Worm (Caenorhabditis elegans): Measurements from ENCODE around the gene F09C6.16.

F09C6.16 gene

ce11 chrV:16921952-16922351, 12.2 kb upstream of the F09C6.16 start, which contains the start of gene Y102A5C.4:
Y102A5C.4 (plus strand) TSS chrV:16922252.
- no peak for TF ChIP-seq cog-1 (tag; optimal IDR thresholded peaks at IDR 0.05)
- no peak for TF ChIP-seq ref-1 (GFP tag; conservative IDR thresholded peaks at IDR 0.05)
- TF ChIP-seq tab-1 (GFP tag; IDR thresholded peaks at IDR 0.05): no peak
- TF ChIP-seq ztf-29 (GFP tag; IDR thresholded peaks at IDR 0.05): no peak
- TF ChIP-seq med-1 (GFP tag; optimal IDR thresholded peaks at IDR 0.05; ENCODE audit: insufficient read depth): no peak
- no peak for TF ChIP-seq klf-2 (GFP tag; conservative IDR thresholded peaks at IDR 0.05)
- no peak for TF ChIP-seq flt-1 (GFP tag; IDR thresholded peaks at IDR 0.05)
- no peak for TF ChIP-seq T22C8.4 (GFP tag; IDR thresholded peaks at IDR 0.05)
- TF ChIP-seq ztf-23 (GFP tag; IDR thresholded peaks at IDR 0.05): no peak

ce11 chrV:16919675-16920074, 9.9 kb upstream of the F09C6.16 start:
- TF ChIP-seq ref-1 (GFP tag; conservative IDR thresholded peaks at IDR 0.05) (no peak), ztf-29 (GFP tag; IDR thresholded peaks at IDR 0.05) (no peak), tab-1 (GFP tag; IDR thresholded peaks at IDR 0.05) (no peak), cog-1 (tag; optimal IDR thresholded peaks at IDR 0.05) (no peak), med-1 (GFP tag; optimal IDR thresholded peaks at IDR 0.05; ENCODE audit: insufficient read depth) (no peak), T22C8.4 (GFP tag; IDR thresholded peaks at IDR 0.05) (no peak), klf-2 (GFP tag; conservative IDR thresholded peaks at IDR 0.05) (no peak), ztf-23 (GFP tag; IDR thresholded peaks at IDR 0.05) (no peak), flt-1 (GFP tag; IDR thresholded peaks at IDR 0.05) (no peak)

DNA sequence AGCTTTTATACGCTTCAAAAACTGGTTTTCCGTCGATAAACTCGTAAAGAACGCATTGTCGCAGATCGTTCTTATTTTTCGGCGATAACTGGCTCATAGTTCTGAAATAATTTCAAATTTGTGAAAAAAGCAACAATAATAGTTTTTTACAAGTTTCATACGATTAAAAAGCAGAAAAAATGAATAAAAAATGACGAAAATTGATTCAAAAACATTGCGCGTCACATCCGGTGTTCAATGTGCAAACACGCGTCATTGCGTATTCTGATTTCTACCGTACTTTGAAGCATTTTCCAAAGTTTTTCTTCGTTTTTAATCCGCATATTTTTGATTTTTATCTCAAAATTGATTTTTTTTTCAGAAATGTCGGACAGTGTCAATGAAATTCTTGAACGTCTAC, 8.6 kb upstream of the F09C6.16 start, which contains the start of the genes fbxa-206 and Y102A5C.2:
TSS of gene fbxa-206 (minus strand) at position 101 of the 400 bp plus-strand sequence.
TSS of gene Y102A5C.2 (plus strand) at position 354 of the 400 bp plus-strand sequence.
- TF ChIP-seq flt-1 (GFP tag; IDR thresholded peaks at IDR 0.05) (no peak), ztf-23 (GFP tag; IDR thresholded peaks at IDR 0.05) (no peak), T22C8.4 (GFP tag; IDR thresholded peaks at IDR 0.05) (no peak), tab-1 (GFP tag; IDR thresholded peaks at IDR 0.05) (no peak), med-1 (GFP tag; optimal IDR thresholded peaks at IDR 0.05; ENCODE audit: insufficient read depth) (no peak), ztf-29 (GFP tag; IDR thresholded peaks at IDR 0.05) (no peak), ref-1 (GFP tag; conservative IDR thresholded peaks at IDR 0.05) (no peak), cog-1 (tag; optimal IDR thresholded peaks at IDR 0.05) (no peak), klf-2 (GFP tag; conservative IDR thresholded peaks at IDR 0.05) (no peak)

- TF ChIP-seq T22C8.4 (GFP tag; IDR thresholded peaks at IDR 0.05): no peak
Measured at ce11 chrV:16916079-16916478, 6.3 kb upstream of the F09C6.16 start, which contains the start of gene F09C6.10. F09C6.10 (minus strand) TSS chrV:16916179.

- no peak for TF ChIP-seq ztf-29 (GFP tag; IDR thresholded peaks at IDR 0.05)
- no peak for TF ChIP-seq cog-1 (tag; optimal IDR thresholded peaks at IDR 0.05)
- TF ChIP-seq ref-1 (GFP tag; conservative IDR thresholded peaks at IDR 0.05): no peak
- TF ChIP-seq klf-2 (GFP tag; conservative IDR thresholded peaks at IDR 0.05): no peak
- no peak for TF ChIP-seq T22C8.4 (GFP tag; IDR thresholded peaks at IDR 0.05)
Measured at ce11 chrV:16911934-16912333, 2.2 kb upstream of the F09C6.16 start, which contains the start of gene nhr-116. nhr-116 (plus strand) TSS chrV:16912234.

DNA sequence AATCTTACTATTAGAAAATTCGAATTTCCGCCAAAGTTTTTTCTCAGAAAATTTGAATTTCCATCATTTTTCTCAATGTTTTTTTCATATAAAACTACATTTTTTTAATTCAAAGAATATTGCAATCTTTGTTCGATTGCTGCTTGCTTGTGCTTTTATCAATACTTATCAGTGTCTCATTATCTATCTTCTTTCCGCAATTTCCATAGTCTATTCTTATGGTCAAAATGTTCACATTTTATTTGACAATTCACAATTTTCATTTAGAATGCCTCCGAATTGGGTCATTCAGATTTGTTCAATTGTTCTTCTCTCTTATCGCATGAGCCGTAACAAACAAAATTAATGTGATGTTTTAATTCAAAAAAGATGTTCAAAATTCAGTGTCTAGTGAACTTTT, 1.5 kb upstream of the F09C6.16 start:
- TF ChIP-seq klf-2 (GFP tag; conservative IDR thresholded peaks at IDR 0.05) (no peak), T22C8.4 (GFP tag; IDR thresholded peaks at IDR 0.05) (no peak), ref-1 (GFP tag; conservative IDR thresholded peaks at IDR 0.05) (no peak), flt-1 (GFP tag; IDR thresholded peaks at IDR 0.05) (no peak), med-1 (GFP tag; optimal IDR thresholded peaks at IDR 0.05; ENCODE audit: insufficient read depth) (no peak), ztf-29 (GFP tag; IDR thresholded peaks at IDR 0.05) (no peak), tab-1 (GFP tag; IDR thresholded peaks at IDR 0.05) (no peak), ztf-23 (GFP tag; IDR thresholded peaks at IDR 0.05) (no peak), cog-1 (tag; optimal IDR thresholded peaks at IDR 0.05) (no peak)

DNA sequence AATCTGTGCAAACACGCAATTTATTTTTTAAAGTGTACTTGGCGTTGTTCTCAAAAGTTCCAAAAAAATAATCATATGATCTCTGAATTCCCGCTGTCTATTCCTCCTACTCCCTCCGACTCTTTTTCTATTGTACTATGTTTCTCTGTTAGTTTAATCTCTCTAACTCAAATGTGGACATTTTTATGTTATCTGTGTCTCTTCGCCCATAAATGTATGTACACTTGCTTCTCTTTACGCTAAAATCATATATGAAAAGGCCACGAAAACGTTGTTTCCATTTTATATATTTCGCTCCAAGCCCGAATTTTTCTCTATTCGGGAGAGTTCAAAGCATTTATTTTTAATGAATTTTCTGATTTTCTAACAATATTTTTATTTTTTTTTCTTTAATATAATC, 1.1 kb upstream of the F09C6.16 start:
- TF ChIP-seq T22C8.4 (GFP tag; IDR thresholded peaks at IDR 0.05) (no peak), med-1 (GFP tag; optimal IDR thresholded peaks at IDR 0.05; ENCODE audit: insufficient read depth) (no peak), cog-1 (tag; optimal IDR thresholded peaks at IDR 0.05) (no peak), ztf-29 (GFP tag; IDR thresholded peaks at IDR 0.05) (no peak), tab-1 (GFP tag; IDR thresholded peaks at IDR 0.05) (no peak), klf-2 (GFP tag; conservative IDR thresholded peaks at IDR 0.05) (no peak), ztf-23 (GFP tag; IDR thresholded peaks at IDR 0.05) (no peak), flt-1 (GFP tag; IDR thresholded peaks at IDR 0.05) (no peak), ref-1 (GFP tag; conservative IDR thresholded peaks at IDR 0.05) (no peak)

ce11 chrV:16904612-16905011, 5.2 kb downstream of the F09C6.16 start, which contains the start of gene nhr-262:
nhr-262 (plus strand) TSS chrV:16904912.
- no peak for TF ChIP-seq ztf-29 (GFP tag; IDR thresholded peaks at IDR 0.05)
- no peak for TF ChIP-seq flt-1 (GFP tag; IDR thresholded peaks at IDR 0.05)
- no peak for TF ChIP-seq cog-1 (tag; optimal IDR thresholded peaks at IDR 0.05)
- no peak for TF ChIP-seq klf-2 (GFP tag; conservative IDR thresholded peaks at IDR 0.05)
- no peak for TF ChIP-seq ztf-23 (GFP tag; IDR thresholded peaks at IDR 0.05)
- TF ChIP-seq ref-1 (GFP tag; conservative IDR thresholded peaks at IDR 0.05): no peak
- no peak for TF ChIP-seq T22C8.4 (GFP tag; IDR thresholded peaks at IDR 0.05)

ce11 chrV:16902726-16903125, 7.0 kb downstream of the F09C6.16 start, which contains the start of gene srd-68:
srd-68 (minus strand) TSS chrV:16902826.
- TF ChIP-seq ref-1 (GFP tag; conservative IDR thresholded peaks at IDR 0.05): no peak
- TF ChIP-seq flt-1 (GFP tag; IDR thresholded peaks at IDR 0.05): no peak
- no peak for TF ChIP-seq cog-1 (tag; optimal IDR thresholded peaks at IDR 0.05)
- TF ChIP-seq med-1 (GFP tag; optimal IDR thresholded peaks at IDR 0.05; ENCODE audit: insufficient read depth): no peak
- TF ChIP-seq ztf-29 (GFP tag; IDR thresholded peaks at IDR 0.05): no peak
- TF ChIP-seq tab-1 (GFP tag; IDR thresholded peaks at IDR 0.05): no peak
- TF ChIP-seq ztf-23 (GFP tag; IDR thresholded peaks at IDR 0.05): no peak
- no peak for TF ChIP-seq T22C8.4 (GFP tag; IDR thresholded peaks at IDR 0.05)
- no peak for TF ChIP-seq klf-2 (GFP tag; conservative IDR thresholded peaks at IDR 0.05)

DNA sequence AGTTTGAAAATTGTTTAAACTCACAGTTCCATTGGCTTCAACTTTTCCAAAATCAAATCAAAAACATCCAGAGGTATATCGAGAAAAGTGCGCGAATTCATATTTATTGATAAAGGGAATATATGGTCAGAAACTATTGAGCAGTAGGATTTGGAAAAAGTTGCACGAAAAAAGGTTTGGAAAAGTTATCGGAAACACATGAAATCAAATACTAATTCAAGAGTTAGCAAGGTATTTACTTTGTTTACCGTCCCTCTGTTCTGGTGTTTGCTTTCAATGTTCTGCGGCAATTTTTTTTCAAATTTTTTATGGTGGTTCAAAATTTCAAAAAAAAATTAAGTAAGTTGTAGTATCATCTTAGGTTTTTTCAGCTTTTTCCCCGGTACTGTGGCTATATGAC, 10.4 kb downstream of the F09C6.16 start, which contains the start of gene fbxa-45:
TSS of gene fbxa-45 (minus strand) at position 101 of the 400 bp plus-strand sequence.
- TF ChIP-seq T22C8.4 (GFP tag; IDR thresholded peaks at IDR 0.05): no peak
